Worm (Caenorhabditis elegans) whole organism, young adult: ENCODE data around the gene T19H12.2.

Experiments used
- B0019.2 ChIP-seq: fragments of 200-800 bp; sonication (Bioruptor generic); conservative IDR thresholded peaks from 2 replicates; pipeline ENCODE4 v1.3.6; 2022; ENCODE audit warnings: missing genetic modification reagents, missing genetic modification characterization, missing compliant biosample characterization
- B0035.1 ChIP-seq: sonication (generic microtip); optimal IDR thresholded peaks from 2 replicates; lab custom pipeline; 2016; ENCODE audit warnings: missing genetic modification characterization, mild to moderate bottlenecking, missing compliant biosample characterization, missing genotype, missing genetic modification reagents
- F49E8.2 ChIP-seq: sonication (generic microtip); optimal IDR thresholded peaks from 3 replicates; lab custom pipeline; 2017; ENCODE audit warnings: missing genetic modification characterization, mild to moderate bottlenecking, missing compliant biosample characterization, antibody characterized with exemption, moderate library complexity; ENCODE audit not compliant: insufficient read depth
- K12H6.12 ChIP-seq: fragments of 200-800 bp; sonication (Bioruptor generic); optimal IDR thresholded peaks from 2 replicates; lab custom pipeline; 2018; ENCODE audit warnings: mild to moderate bottlenecking, missing genetic modification characterization, missing compliant biosample characterization
- ama-1 ChIP-seq, 3 experiments: fragments of 150-350 bp in 1 of 3; sonication (generic microtip) in 2 of 3; optimal IDR thresholded peaks; 2 replicates each; lab custom pipeline; 2014 to 2018; ENCODE audit warnings: missing biosample characterization in 2 of 3, missing genetic modification characterization in 2 of 3, missing genetic modification reagents in 2 of 3
- attf-5 ChIP-seq: fragments of 200-800 bp; sonication (Bioruptor generic); optimal IDR thresholded peaks from 2 replicates; lab custom pipeline; 2018; ENCODE audit warnings: mild to moderate bottlenecking, missing genetic modification characterization, missing compliant biosample characterization
- ceh-40 ChIP-seq: fragments of 200-800 bp; sonication (Bioruptor generic); IDR thresholded peaks from 2 replicates; pipeline ENCODE4 v1.3.6; 2022; ENCODE audit warnings: missing genetic modification characterization, missing compliant biosample characterization
- egl-44 ChIP-seq: fragments of 200-800 bp; sonication (Bioruptor generic); IDR thresholded peaks from 2 replicates; pipeline ENCODE4 v1.3.6; 2022; ENCODE audit warnings: missing genetic modification reagents, missing genetic modification characterization, missing compliant biosample characterization
- hmg-20 ChIP-seq: fragments of 200-800 bp; sonication (Bioruptor generic); IDR thresholded peaks from 2 replicates; pipeline ENCODE4 v1.3.6; 2022; ENCODE audit warnings: missing genetic modification reagents, missing genetic modification characterization, missing compliant biosample characterization
- madf-3 ChIP-seq: fragments of 200-800 bp; sonication (Bioruptor generic); IDR thresholded peaks from 2 replicates; pipeline ENCODE4 v1.3.6; 2022; ENCODE audit warnings: missing genetic modification reagents, missing genetic modification characterization, missing compliant biosample characterization
- pha-4 ChIP-seq: fragments of 150-350 bp; sonication (generic microtip); optimal IDR thresholded peaks from 2 replicates; lab custom pipeline; 2014; ENCODE audit warnings: missing biosample characterization, missing genetic modification reagents, missing genetic modification characterization

- TF ChIP-seq B0035.1 (tag; lab: Kevin White, UChicago) (no peak), egl-44 (GFP tag; lab: Robert Waterston, UW) (no peak), hmg-20 (GFP tag; lab: Robert Waterston, UW) (no peak), pha-4 (tag; lab: Kevin White, UChicago) (no peak), B0019.2 (GFP tag; lab: Robert Waterston, UW) (no peak), ama-1 (optimal IDR thresholded peaks at IDR 0.05; lab: Kevin White, UChicago) (no peak), ama-1 (GFP tag; optimal IDR thresholded peaks at IDR 0.05; lab: Kevin White, UChicago) (no peak), K12H6.12 (tag; lab: Kevin White, UChicago) (no peak), F49E8.2 (tag; lab: Kevin White, UChicago) (no peak), attf-5 (GFP tag; lab: Kevin White, UChicago) (no peak), madf-3 (GFP tag; lab: Robert Waterston, UW) (no peak), ceh-40 (GFP tag; lab: Robert Waterston, UW) (no peak)
Observed at ce11 chrV:4908591-4908990, 18.4 kb downstream of the T19H12.2 start, which contains the start of gene ugt-13.
